Fruit fly (Drosophila melanogaster) whole organism, adult: Measurements from ENCODE around the gene eyg.

Source experiments
- CG11617 ChIP-seq: fragments of 200-800 bp; sonication (Bioruptor generic); optimal IDR thresholded peaks from 2 replicates; lab custom pipeline; 2017; ENCODE audit warnings: mild to moderate bottlenecking, missing biosample characterization, missing genetic modification reagents, missing genetic modification characterization
- CG12768 ChIP-seq: fragments of 200-800 bp; sonication (Bioruptor generic); optimal IDR thresholded peaks from 2 replicates; lab custom pipeline; 2017; ENCODE audit warnings: missing biosample characterization, missing genetic modification characterization, mild to moderate bottlenecking, moderate library complexity, missing genetic modification reagents
- CG14711 ChIP-seq: fragments of 200-800 bp; sonication (Bioruptor generic); optimal IDR thresholded peaks from 2 replicates; lab custom pipeline; 2018; ENCODE audit warnings: missing biosample characterization, mild to moderate bottlenecking, missing genetic modification characterization, moderate library complexity
- CG33017 ChIP-seq: fragments of 200-800 bp; sonication (Bioruptor generic); optimal IDR thresholded peaks from 2 replicates; lab custom pipeline; 2018; ENCODE audit warnings: missing biosample characterization, mild to moderate bottlenecking, missing genetic modification characterization, moderate library complexity
- Hr96 ChIP-seq: fragments of 200-800 bp; sonication (Bioruptor generic); optimal IDR thresholded peaks from 2 replicates; lab custom pipeline; 2016; ENCODE audit warnings: missing biosample characterization, missing genetic modification characterization
- cic ChIP-seq: fragments of 200-800 bp; sonication (Bioruptor generic); optimal IDR thresholded peaks from 2 replicates; lab custom pipeline; 2017; ENCODE audit warnings: missing biosample characterization, mild to moderate bottlenecking, missing genetic modification characterization, moderate library complexity
- cnc ChIP-seq, 2 experiments: fragments of >200 bp; optimal IDR thresholded peaks; 2 replicates each; lab custom pipeline; 2017
- kay ChIP-seq: fragments of 200-800 bp; sonication (Bioruptor generic); peaks from one replicate; lab custom pipeline; 2016; ENCODE audit warnings: missing biosample characterization, missing genetic modification characterization, borderline replicate concordance
- ovo ChIP-seq: fragments of 200-800 bp; sonication (Bioruptor generic); optimal IDR thresholded peaks from 2 replicates; lab custom pipeline; 2016; ENCODE audit warnings: missing biosample characterization, missing genetic modification characterization
- pad ChIP-seq: fragments of 200-800 bp; sonication (Bioruptor generic); optimal IDR thresholded peaks from 3 replicates; lab custom pipeline; 2017; ENCODE audit warnings: missing biosample characterization, missing genetic modification characterization, mild to moderate bottlenecking, moderate library complexity, missing genetic modification reagents

- TF ChIP-seq CG11617 (GFP tag; lab: Kevin White, UChicago) (peak; percentile 86), CG33017 (tag; lab: Kevin White, UChicago) (peak; percentile 96), kay (GFP tag; lab: Kevin White, UChicago) (peak; percentile 95), Hr96 (GFP tag; lab: Kevin White, UChicago) (peak; percentile 64), CG14711 (tag; lab: Kevin White, UChicago) (peak; percentile 89), cnc (optimal IDR thresholded peaks at IDR 0.05; lab: Kevin White, UChicago) (no peak), CG12768 (GFP tag; lab: Kevin White, UChicago) (peak; percentile 90), pad (peak; percentile 58), ovo (GFP tag; lab: Kevin White, UChicago) (no peak), cic (GFP tag; lab: Kevin White, UChicago) (peak; percentile 47)
Observed at dm6 chr3L:12490418-12491035, 22.7 kb upstream of the eyg start, which contains the start of gene CG10660.
